Fruit fly (Drosophila melanogaster) whole organism, embryonic: ENCODE measurements around the gene Zip89B.
A peak's percentile ranks its signal among the peaks of the same experiment; 100 is the strongest.

Experiments
- CG10147 ChIP-seq: fragments of 200-800 bp; sonication (Bioruptor generic); optimal IDR thresholded peaks from 2 replicates; lab custom pipeline; 2019; ENCODE audit warnings: missing biosample characterization, mild to moderate bottlenecking, missing genetic modification characterization, moderate library complexity
- CG10267 ChIP-seq: fragments of 200-800 bp; sonication (Bioruptor generic); optimal IDR thresholded peaks from 2 replicates; lab custom pipeline; 2018; ENCODE audit warnings: missing biosample characterization, mild to moderate bottlenecking, missing genetic modification characterization, moderate library complexity
- CG11398 ChIP-seq: fragments of 200-800 bp; sonication (Bioruptor generic); optimal IDR thresholded peaks from 2 replicates; lab custom pipeline; 2016; ENCODE audit warnings: missing biosample characterization, missing genetic modification characterization
- CG11695 ChIP-seq: fragments of 200-800 bp; sonication (Bioruptor generic); IDR thresholded peaks from 3 replicates; pipeline ENCODE4 v1.3.6; 2022; ENCODE audit warnings: missing biosample characterization, missing genetic modification characterization
- CG13123 ChIP-seq: fragments of 200-800 bp; sonication (Bioruptor generic); optimal IDR thresholded peaks from 2 replicates; lab custom pipeline; 2016; ENCODE audit warnings: missing biosample characterization, missing genetic modification characterization
- CG14050 ChIP-seq: fragments of 200-800 bp; sonication (Bioruptor generic); IDR thresholded peaks from 3 replicates; pipeline ENCODE4 v1.3.6; 2022; ENCODE audit warnings: missing biosample characterization, missing genetic modification characterization
- CG14667 ChIP-seq: fragments of 200-800 bp; sonication (Bioruptor generic); IDR thresholded peaks from 2 replicates; pipeline ENCODE4 v1.3.6; 2022; ENCODE audit warnings: missing biosample characterization, missing genetic modification characterization
- CG15269 ChIP-seq: fragments of 200-800 bp; sonication (Bioruptor generic); optimal IDR thresholded peaks from 2 replicates; lab custom pipeline; 2018; ENCODE audit warnings: missing biosample characterization, mild to moderate bottlenecking, missing genetic modification characterization, moderate library complexity
- CG15514 ChIP-seq: fragments of 200-800 bp; sonication (Bioruptor generic); optimal IDR thresholded peaks from 3 replicates; lab custom pipeline; 2017; ENCODE audit warnings: missing biosample characterization, missing genetic modification characterization, mild to moderate bottlenecking, moderate library complexity, missing genetic modification reagents
- CG1603 ChIP-seq: fragments of 200-800 bp; sonication (Bioruptor generic); optimal IDR thresholded peaks from 2 replicates; lab custom pipeline; 2019; ENCODE audit warnings: missing biosample characterization, mild to moderate bottlenecking, missing genetic modification characterization, moderate library complexity
- CG16779 ChIP-seq: fragments of 200-800 bp; sonication (Bioruptor generic); IDR thresholded peaks from 2 replicates; pipeline ENCODE4 v1.3.6; 2022; ENCODE audit warnings: missing biosample characterization, missing genetic modification characterization
- CG17385 ChIP-seq: fragments of 200-800 bp; sonication (Bioruptor generic); optimal IDR thresholded peaks from 3 replicates; lab custom pipeline; 2018; ENCODE audit warnings: missing biosample characterization, mild to moderate bottlenecking, missing genetic modification characterization
- CG17802 ChIP-seq: fragments of 200-800 bp; sonication (Bioruptor generic); optimal IDR thresholded peaks from 2 replicates; lab custom pipeline; 2018; ENCODE audit warnings: missing biosample characterization, mild to moderate bottlenecking, missing genetic modification characterization, moderate library complexity
- CG2199 ChIP-seq: fragments of 200-800 bp; sonication (Bioruptor generic); IDR thresholded peaks from 3 replicates; pipeline ENCODE4 v1.3.6; 2022; ENCODE audit warnings: missing biosample characterization, missing genetic modification characterization
- CG2889 ChIP-seq: fragments of 200-800 bp; sonication (Bioruptor generic); IDR thresholded peaks from 3 replicates; pipeline ENCODE4 v1.3.6; 2022; ENCODE audit warnings: missing biosample characterization, missing genetic modification characterization
- CG3838 ChIP-seq: fragments of 200-800 bp; sonication (Bioruptor generic); optimal IDR thresholded peaks from 3 replicates; lab custom pipeline; 2016; ENCODE audit warnings: missing biosample characterization, missing genetic modification characterization
- CG5953 ChIP-seq: fragments of 200-800 bp; sonication (Bioruptor generic); IDR thresholded peaks from 2 replicates; pipeline ENCODE4 v1.3.6; 2022; ENCODE audit warnings: missing biosample characterization, missing genetic modification characterization
- CG6791 ChIP-seq: fragments of 200-800 bp; sonication (Bioruptor generic); IDR thresholded peaks from 3 replicates; pipeline ENCODE4 v1.3.6; 2022; ENCODE audit warnings: missing biosample characterization, missing genetic modification characterization; ENCODE audit not compliant: partially characterized antibody
- CG7372 ChIP-seq: fragments of 200-800 bp; sonication (Bioruptor generic); IDR thresholded peaks from 2 replicates; pipeline ENCODE4 v1.3.6; 2022; ENCODE audit warnings: missing biosample characterization, missing genetic modification characterization
- CG7745 ChIP-seq: fragments of 200-800 bp; sonication (Bioruptor generic); optimal IDR thresholded peaks from 2 replicates; lab custom pipeline; 2018; ENCODE audit warnings: missing biosample characterization, mild to moderate bottlenecking, missing genetic modification characterization, moderate library complexity
- CG9727 ChIP-seq: fragments of 200-800 bp; sonication (Bioruptor generic); optimal IDR thresholded peaks from 3 replicates; lab custom pipeline; 2017; ENCODE audit warnings: missing biosample characterization, mild to moderate bottlenecking, missing genetic modification characterization
- CG9932 ChIP-seq: fragments of 200-800 bp; sonication (Bioruptor generic); IDR thresholded peaks from 2 replicates; pipeline ENCODE4 v1.3.6; 2022; ENCODE audit warnings: missing biosample characterization, missing genetic modification characterization
- Doc2 ChIP-seq: fragments of 200-800 bp; sonication (Bioruptor generic); IDR thresholded peaks from 2 replicates; pipeline ENCODE4 v1.3.6; 2022; ENCODE audit warnings: missing biosample characterization, missing genetic modification characterization
- E2f2 ChIP-seq: fragments of 200-800 bp; sonication (Bioruptor generic); IDR thresholded peaks from 2 replicates; pipeline ENCODE4 v1.3.6; 2022; ENCODE audit warnings: missing biosample characterization, missing genetic modification characterization
- Fer2 ChIP-seq: fragments of 200-800 bp; sonication (Bioruptor generic); optimal IDR thresholded peaks from 2 replicates; lab custom pipeline; 2018; ENCODE audit warnings: missing biosample characterization, mild to moderate bottlenecking, missing genetic modification characterization, moderate library complexity
- H2.0 ChIP-seq: fragments of 200-800 bp; sonication (Bioruptor generic); IDR thresholded peaks from 2 replicates; pipeline ENCODE4 v1.3.6; 2022; ENCODE audit warnings: missing biosample characterization, missing genetic modification characterization
- Hr78 ChIP-seq, 2 experiments: fragments of 200-800 bp in 1 of 2; fragments of >200 bp in 1 of 2; sonication (Bioruptor generic) in 1 of 2; optimal IDR thresholded peaks; 2 replicates each; lab custom pipeline; 2017 to 2019; ENCODE audit warnings: missing biosample characterization in 2 of 2, missing genetic modification characterization in 2 of 2, mild to moderate bottlenecking in 1 of 2, moderate library complexity in 1 of 2
- Jarid2 ChIP-seq: fragments of 200-800 bp; sonication (Bioruptor generic); optimal IDR thresholded peaks from 3 replicates; lab custom pipeline; 2017; ENCODE audit warnings: mild to moderate bottlenecking, missing biosample characterization, missing genetic modification reagents, missing genetic modification characterization
- MESR4 ChIP-seq: fragments of 200-800 bp; sonication (Bioruptor generic); optimal IDR thresholded peaks from 2 replicates; lab custom pipeline; 2018; ENCODE audit warnings: missing biosample characterization, mild to moderate bottlenecking, missing genetic modification characterization, moderate library complexity
- Myb ChIP-seq: fragments of 200-800 bp; sonication (Bioruptor generic); optimal IDR thresholded peaks from 2 replicates; lab custom pipeline; 2016; ENCODE audit warnings: missing biosample characterization, missing genetic modification characterization
- Nf-YB ChIP-seq: fragments of 200-800 bp; sonication (Bioruptor generic); optimal IDR thresholded peaks from 3 replicates; lab custom pipeline; 2019; ENCODE audit warnings: missing biosample characterization, mild to moderate bottlenecking, missing genetic modification characterization, moderate library complexity
- Scr ChIP-seq: fragments of 200-800 bp; sonication (Bioruptor generic); IDR thresholded peaks from 2 replicates; pipeline ENCODE4 v1.3.6; 2022; ENCODE audit warnings: missing biosample characterization, missing genetic modification characterization; ENCODE audit not compliant: partially characterized antibody
- Sry-β ChIP-seq: fragments of 200-800 bp; sonication (Bioruptor generic); optimal IDR thresholded peaks from 2 replicates; lab custom pipeline; 2018; ENCODE audit warnings: missing biosample characterization, mild to moderate bottlenecking, missing genetic modification characterization, moderate library complexity
- Stat92E ChIP-seq, 3 experiments: fragments of >200 bp in 2 of 3; fragments of 200-800 bp in 1 of 3; sonication (Bioruptor generic) in 1 of 3; optimal IDR thresholded peaks; 2 replicates each; lab custom pipeline; 2017 to 2019; ENCODE audit warnings: missing biosample characterization in 3 of 3, missing genetic modification characterization in 3 of 3, mild to moderate bottlenecking in 1 of 3, moderate library complexity in 1 of 3
- Xbp1 ChIP-seq: fragments of 200-800 bp; sonication (Bioruptor generic); optimal IDR thresholded peaks from 3 replicates; lab custom pipeline; 2016; ENCODE audit warnings: missing biosample characterization, mild to moderate bottlenecking, missing genetic modification characterization
- ab ChIP-seq: fragments of 200-800 bp; sonication (Bioruptor generic); optimal IDR thresholded peaks from 2 replicates; lab custom pipeline; 2016; ENCODE audit warnings: missing biosample characterization, missing genetic modification characterization
- cad ChIP-seq: fragments of >200 bp; optimal IDR thresholded peaks from 2 replicates; lab custom pipeline; 2017; ENCODE audit warnings: missing biosample characterization, missing genetic modification characterization
- cwo ChIP-seq: fragments of 200-800 bp; sonication (Bioruptor generic); optimal IDR thresholded peaks from 3 replicates; lab custom pipeline; 2017; ENCODE audit warnings: missing biosample characterization, missing genetic modification characterization, mild to moderate bottlenecking, moderate library complexity, missing genetic modification reagents
- gfzf ChIP-seq: fragments of 200-800 bp; sonication (Bioruptor generic); optimal IDR thresholded peaks from 2 replicates; lab custom pipeline; 2016; ENCODE audit warnings: missing biosample characterization, mild to moderate bottlenecking, missing genetic modification characterization, moderate library complexity
- h ChIP-seq: fragments of >200 bp; optimal IDR thresholded peaks from 2 replicates; lab custom pipeline; 2017
- hbn ChIP-seq: fragments of 200-800 bp; sonication (Bioruptor generic); IDR thresholded peaks from 2 replicates; pipeline ENCODE4 v1.3.6; 2022; ENCODE audit warnings: missing biosample characterization, missing genetic modification characterization; ENCODE audit not compliant: partially characterized antibody
- insv ChIP-seq, 2 experiments: fragments of 200-800 bp; sonication (Bioruptor generic); optimal IDR thresholded peaks; 3 replicates each; lab custom pipeline; 2016 to 2018; ENCODE audit warnings: missing biosample characterization in 2 of 2, missing genetic modification characterization in 2 of 2
- mld ChIP-seq: fragments of 200-800 bp; sonication (Bioruptor generic); IDR thresholded peaks from 3 replicates; pipeline ENCODE4 v1.3.6; 2022; ENCODE audit warnings: missing biosample characterization, missing genetic modification characterization; ENCODE audit not compliant: partially characterized antibody
- odd ChIP-seq: fragments of 200-800 bp; sonication (Bioruptor generic); optimal IDR thresholded peaks from 2 replicates; lab custom pipeline; 2017; ENCODE audit warnings: missing biosample characterization, mild to moderate bottlenecking, missing genetic modification characterization
- ranshi ChIP-seq: fragments of 200-800 bp; sonication (Bioruptor generic); IDR thresholded peaks from 2 replicates; pipeline ENCODE4 v1.3.6; 2022; ENCODE audit warnings: missing biosample characterization, missing genetic modification characterization
- run ChIP-seq: fragments of 200-800 bp; sonication (Bioruptor generic); optimal IDR thresholded peaks from 3 replicates; lab custom pipeline; 2018; ENCODE audit warnings: missing biosample characterization, mild to moderate bottlenecking, missing genetic modification characterization
- sd ChIP-seq: fragments of 200-800 bp; sonication (Bioruptor generic); optimal IDR thresholded peaks from 3 replicates; lab custom pipeline; 2018; ENCODE audit warnings: missing biosample characterization, mild to moderate bottlenecking, missing genetic modification characterization, moderate library complexity
- sens ChIP-seq: fragments of 200-800 bp; sonication (Bioruptor generic); peaks from one replicate; lab custom pipeline; 2016; ENCODE audit warnings: missing biosample characterization, missing genetic modification characterization
- unpg ChIP-seq: fragments of 200-800 bp; sonication (Bioruptor generic); optimal IDR thresholded peaks from 3 replicates; lab custom pipeline; 2018; ENCODE audit warnings: missing biosample characterization, mild to moderate bottlenecking, missing genetic modification characterization, moderate library complexity

Zip89B gene

dm6 chr3R:16349111-16349655 lies 43.6 kb downstream of the Zip89B start, which contains the start of the genes CG14879 and Manf (continued):
- TF ChIP-seq Doc2 (GFP tag; lab: Robert Waterston, UW), result no peak
- TF ChIP-seq ranshi (GFP tag; lab: Robert Waterston, UW), result 0 out of 2 replicates have a peak, but pooled peaks have one; percentile 4
- TF ChIP-seq MESR4 (GFP tag; lab: Kevin White, UChicago), result peak; percentile 85
- no peak for TF ChIP-seq run (tag; lab: Kevin White, UChicago)
- TF ChIP-seq Hr78 (GFP tag; optimal IDR thresholded peaks at IDR 0.05; lab: Kevin White, UChicago), result no peak
- TF ChIP-seq CG6791 (GFP tag; lab: Robert Waterston, UW), result no peak
- TF ChIP-seq CG1603 (tag; lab: Kevin White, UChicago), result peak; percentile 61
- TF ChIP-seq CG11398 (GFP tag; lab: Kevin White, UChicago), result no peak
- TF ChIP-seq CG11695 (GFP tag; lab: Robert Waterston, UW), result no peak
- no peak for TF ChIP-seq CG2889
- peak; percentile 77 for TF ChIP-seq CG15514 (GFP tag; lab: Kevin White, UChicago)
- TF ChIP-seq CG16779 (GFP tag; lab: Robert Waterston, UW), result no peak
- TF ChIP-seq insv (GFP tag; optimal IDR thresholded peaks at IDR 0.05; lab: Kevin White, UChicago), result peak in 1 of 2 experiments; percentile 87
- no peak for TF ChIP-seq CG13123 (GFP tag; lab: Kevin White, UChicago)
- peak; percentile 69 for TF ChIP-seq gfzf
- no peak for TF ChIP-seq CG3838 (GFP tag; lab: Kevin White, UChicago)
- TF ChIP-seq Myb (GFP tag; lab: Kevin White, UChicago), result peak; percentile 6
- TF ChIP-seq CG15269 (tag; lab: Kevin White, UChicago), result no peak
- TF ChIP-seq cad (GFP tag; lab: Kevin White, UChicago), result no peak
- no peak for TF ChIP-seq Sry-β (GFP tag; lab: Kevin White, UChicago)
- peak; percentile 31 for TF ChIP-seq cwo (GFP tag; lab: Kevin White, UChicago)
- 0 out of 2 replicates have a peak, but pooled peaks have one; percentile 16 for TF ChIP-seq CG5953 (GFP tag; lab: Robert Waterston, UW)
- TF ChIP-seq H2.0 (GFP tag; lab: Robert Waterston, UW), result no peak
- no peak for TF ChIP-seq CG7745
- TF ChIP-seq Nf-YB, result peak; percentile 37
- TF ChIP-seq CG10147 (GFP tag; lab: Kevin White, UChicago), result no peak
- peak; percentile 8 for TF ChIP-seq CG17385 (GFP tag; lab: Kevin White, UChicago)
- peak; percentile 99 for TF ChIP-seq sd (tag; lab: Kevin White, UChicago)
- TF ChIP-seq Xbp1 (GFP tag; lab: Kevin White, UChicago), result peak; percentile 82
- no peak for TF ChIP-seq unpg (GFP tag; lab: Kevin White, UChicago)
- TF ChIP-seq E2f2 (GFP tag; lab: Robert Waterston, UW), result peak; percentile 96
- TF ChIP-seq Scr (GFP tag; lab: Robert Waterston, UW), result peak; percentile 49; the same call in 1 of the 2 replicates
- peak; percentile 38 for TF ChIP-seq CG10267 (tag; lab: Kevin White, UChicago)
- TF ChIP-seq CG17802 (tag; lab: Kevin White, UChicago), result no peak
- no peak for TF ChIP-seq ab (GFP tag; lab: Kevin White, UChicago)
- peak; percentile 43 for TF ChIP-seq hbn (GFP tag; lab: Robert Waterston, UW)
- TF ChIP-seq CG9932 (GFP tag; lab: Robert Waterston, UW), result 0 out of 2 replicates have a peak, but pooled peaks have one; percentile 18
- TF ChIP-seq CG2199 (GFP tag; lab: Robert Waterston, UW), result no peak
- TF ChIP-seq mld (GFP tag; lab: Robert Waterston, UW), result no peak
- no peak for TF ChIP-seq h (lab: Kevin White, UChicago)
- TF ChIP-seq Jarid2 (GFP tag; lab: Kevin White, UChicago), result peak; percentile 76
- TF ChIP-seq Stat92E (GFP tag; optimal IDR thresholded peaks at IDR 0.05; lab: Kevin White, UChicago), result peak in 1 of 3 experiments; percentile 8
- no peak for TF ChIP-seq CG7372 (GFP tag; lab: Robert Waterston, UW)
- TF ChIP-seq CG14667 (GFP tag; lab: Robert Waterston, UW), result no peak
- TF ChIP-seq Fer2 (tag; lab: Kevin White, UChicago), result no peak
- TF ChIP-seq sens (GFP tag; lab: Kevin White, UChicago), result peak; percentile 75
- peak; percentile 19 for TF ChIP-seq CG9727
- TF ChIP-seq CG14050 (GFP tag; lab: Robert Waterston, UW), result no peak
- TF ChIP-seq odd (GFP tag; lab: Kevin White, UChicago), result no peak
